Worm (Caenorhabditis elegans): ENCODE measurements around the gene fbxb-50.

DNA sequence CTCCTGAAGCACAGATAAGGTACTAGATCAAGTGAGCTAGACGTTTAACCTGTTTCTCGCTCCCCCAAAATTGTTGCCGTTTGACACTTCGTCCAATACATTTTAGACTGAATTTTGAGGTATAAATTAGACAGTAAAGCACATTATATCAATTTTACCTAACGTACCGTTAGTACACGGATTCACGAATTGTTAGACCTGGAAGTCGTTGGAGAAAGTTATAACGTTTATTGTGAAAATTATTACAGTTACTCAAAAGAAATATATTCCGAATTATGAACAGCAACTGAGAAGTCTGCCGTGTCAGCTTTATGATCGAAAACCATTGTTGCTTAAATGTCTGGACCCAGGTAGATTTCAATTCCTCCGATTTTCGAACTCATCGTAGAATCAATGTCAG is 4.6 kb downstream of the fbxb-50 start:
- TF ChIP-seq him-1 (tag; optimal IDR thresholded peaks at IDR 0.05) (no peak), dao-5 (tag; optimal IDR thresholded peaks at IDR 0.05) (no peak)

All from whole organism, L4/young adult.